Worm (Caenorhabditis elegans) whole organism, young adult: Measurements from ENCODE around the gene Y50D4C.3.

Experiments
- C06A6.2 ChIP-seq: fragments of 200-800 bp; sonication (Bioruptor generic); conservative IDR thresholded peaks from 2 replicates; pipeline ENCODE4 v1.3.6; 2022; ENCODE audit warnings: missing genetic modification characterization, missing compliant biosample characterization
- F37B4.10 ChIP-seq: fragments of 200-800 bp; sonication (Bioruptor generic); IDR thresholded peaks from 2 replicates; pipeline ENCODE4 v1.3.6; 2022; ENCODE audit warnings: missing genetic modification characterization, missing compliant biosample characterization
- F49E8.2 ChIP-seq: sonication (generic microtip); optimal IDR thresholded peaks from 3 replicates; lab custom pipeline; 2017; ENCODE audit warnings: missing genetic modification characterization, mild to moderate bottlenecking, missing compliant biosample characterization, antibody characterized with exemption, moderate library complexity; ENCODE audit not compliant: insufficient read depth
- F52B5.7 ChIP-seq: sonication (generic microtip); optimal IDR thresholded peaks from 2 replicates; lab custom pipeline; 2016; ENCODE audit warnings: mild to moderate bottlenecking, missing genetic modification characterization, missing compliant biosample characterization
- F55B11.4 ChIP-seq: sonication (generic microtip); optimal IDR thresholded peaks from 2 replicates; lab custom pipeline; 2016; ENCODE audit warnings: missing compliant biosample characterization, missing genetic modification characterization, borderline replicate concordance; ENCODE audit not compliant: insufficient read depth
- F57A8.1 ChIP-seq: fragments of 200-800 bp; sonication (Bioruptor generic); optimal IDR thresholded peaks from 2 replicates; lab custom pipeline; 2018; ENCODE audit warnings: mild to moderate bottlenecking, missing genetic modification characterization, moderate library complexity, missing compliant biosample characterization
- K12H6.12 ChIP-seq: fragments of 200-800 bp; sonication (Bioruptor generic); optimal IDR thresholded peaks from 2 replicates; lab custom pipeline; 2018; ENCODE audit warnings: mild to moderate bottlenecking, missing genetic modification characterization, missing compliant biosample characterization
- T07F8.4 ChIP-seq: sonication (generic microtip); optimal IDR thresholded peaks from 2 replicates; lab custom pipeline; 2016; ENCODE audit warnings: mild to moderate bottlenecking, missing genetic modification characterization, moderate library complexity, missing compliant biosample characterization
- T26A5.8 ChIP-seq: sonication (generic microtip); optimal IDR thresholded peaks from 2 replicates; lab custom pipeline; 2016; ENCODE audit warnings: missing genetic modification characterization, missing compliant biosample characterization
- Y56A3A.18 ChIP-seq: fragments of 200-800 bp; sonication (Bioruptor generic); IDR thresholded peaks from 2 replicates; pipeline ENCODE4 v1.3.6; 2022; ENCODE audit warnings: missing genetic modification reagents, missing genetic modification characterization, missing compliant biosample characterization
- Y67H2A.10 ChIP-seq: fragments of 200-800 bp; sonication (Bioruptor generic); conservative IDR thresholded peaks from 2 replicates; pipeline ENCODE4 v1.3.6; 2022; ENCODE audit warnings: missing genetic modification reagents, missing genetic modification characterization, missing compliant biosample characterization
- Y79H2A.3 ChIP-seq: fragments of 200-800 bp; sonication (Bioruptor generic); conservative IDR thresholded peaks from 2 replicates; pipeline ENCODE4 v1.3.6; 2022; ENCODE audit warnings: missing genetic modification reagents, missing genetic modification characterization, missing compliant biosample characterization
- athp-1 ChIP-seq: sonication (generic microtip); optimal IDR thresholded peaks from 2 replicates; lab custom pipeline; 2017; ENCODE audit warnings: mild to moderate bottlenecking, missing genetic modification characterization, missing compliant biosample characterization
- attf-5 ChIP-seq: fragments of 200-800 bp; sonication (Bioruptor generic); optimal IDR thresholded peaks from 2 replicates; lab custom pipeline; 2018; ENCODE audit warnings: mild to moderate bottlenecking, missing genetic modification characterization, missing compliant biosample characterization
- bed-1 ChIP-seq: fragments of 200-800 bp; sonication (Bioruptor generic); IDR thresholded peaks from 2 replicates; pipeline ENCODE4 v1.3.6; 2022; ENCODE audit warnings: missing genetic modification reagents, missing genetic modification characterization, missing compliant biosample characterization
- cebp-2 ChIP-seq: fragments of 200-800 bp; sonication (Bioruptor generic); IDR thresholded peaks from 2 replicates; pipeline ENCODE4 v1.3.6; 2022; ENCODE audit warnings: missing genetic modification characterization, missing compliant biosample characterization
- ceh-100 ChIP-seq: fragments of 200-800 bp; sonication (Bioruptor generic); IDR thresholded peaks from 2 replicates; pipeline ENCODE4 v1.3.6; 2022; ENCODE audit warnings: missing genetic modification reagents, missing genetic modification characterization, missing compliant biosample characterization
- ceh-79 ChIP-seq: sonication (generic microtip); optimal IDR thresholded peaks from 2 replicates; lab custom pipeline; 2017; ENCODE audit warnings: mild to moderate bottlenecking, missing genetic modification characterization, missing compliant biosample characterization
- die-1 ChIP-seq: sonication (generic microtip); optimal IDR thresholded peaks from 2 replicates; lab custom pipeline; 2016; ENCODE audit warnings: missing genotype, mild to moderate bottlenecking, missing genetic modification characterization, missing compliant biosample characterization
- dox-1 ChIP-seq: fragments of 200-800 bp; sonication (Bioruptor generic); IDR thresholded peaks from 2 replicates; pipeline ENCODE4 v1.3.6; 2022; ENCODE audit warnings: missing genetic modification reagents, missing genetic modification characterization, missing compliant biosample characterization
- efl-1 ChIP-seq: fragments of 150-350 bp; optimal IDR thresholded peaks from 2 replicates; lab custom pipeline; 2014; ENCODE audit warnings: missing biosample characterization, missing genetic modification reagents, missing genetic modification characterization
- ekl-4 ChIP-seq: fragments of 200-800 bp; sonication (Bioruptor generic); IDR thresholded peaks from 2 replicates; pipeline ENCODE4 v1.3.6; 2022; ENCODE audit warnings: missing genetic modification reagents, missing genetic modification characterization, missing compliant biosample characterization
- fkh-3 ChIP-seq: sonication (generic microtip); optimal IDR thresholded peaks from 2 replicates; lab custom pipeline; 2016; ENCODE audit warnings: mild to moderate bottlenecking, missing genetic modification characterization, missing compliant biosample characterization
- hrde-1 ChIP-seq: sonication (generic microtip); optimal IDR thresholded peaks from 2 replicates; lab custom pipeline; 2016; ENCODE audit warnings: missing genetic modification characterization, mild to moderate bottlenecking, missing compliant biosample characterization, moderate library complexity, missing genotype, missing genetic modification reagents, borderline replicate concordance
- hsf-1 ChIP-seq: fragments of 200-800 bp; sonication (Bioruptor generic); IDR thresholded peaks from 2 replicates; pipeline ENCODE4 v1.3.6; 2022; ENCODE audit warnings: missing genetic modification reagents, missing genetic modification characterization, missing compliant biosample characterization
- let-526 ChIP-seq: fragments of 200-800 bp; sonication (Bioruptor generic); IDR thresholded peaks from 2 replicates; pipeline ENCODE4 v1.3.6; 2022; ENCODE audit warnings: missing genetic modification reagents, missing genetic modification characterization, missing compliant biosample characterization
- let-607 ChIP-seq, 2 experiments: fragments of 200-800 bp in 1 of 2; sonication (Bioruptor generic) in 1 of 2; sonication (generic microtip) in 1 of 2; optimal IDR thresholded peaks; 2 replicates each; lab custom pipeline; 2016 to 2018; ENCODE audit warnings: mild to moderate bottlenecking in 2 of 2, missing compliant biosample characterization in 2 of 2, missing genetic modification characterization in 2 of 2, moderate library complexity in 2 of 2, missing genotype in 1 of 2
- lin-26 ChIP-seq: fragments of 200-800 bp; sonication (Bioruptor generic); IDR thresholded peaks from 2 replicates; pipeline ENCODE4 v1.3.6; 2022; ENCODE audit warnings: missing genetic modification reagents, missing genetic modification characterization, missing compliant biosample characterization
- lin-40 ChIP-seq: sonication (generic microtip); optimal IDR thresholded peaks from 2 replicates; lab custom pipeline; 2016; ENCODE audit warnings: missing genetic modification characterization, mild to moderate bottlenecking, missing compliant biosample characterization, missing genotype, missing genetic modification reagents
- lin-54 ChIP-seq: fragments of 200-800 bp; sonication (Bioruptor generic); optimal IDR thresholded peaks from 2 replicates; lab custom pipeline; 2018; ENCODE audit warnings: mild to moderate bottlenecking, missing genetic modification characterization, missing compliant biosample characterization
- lsl-1 ChIP-seq: fragments of 200-800 bp; sonication (Bioruptor generic); optimal IDR thresholded peaks from 2 replicates; lab custom pipeline; 2018; ENCODE audit warnings: mild to moderate bottlenecking, missing genetic modification characterization, moderate library complexity, missing compliant biosample characterization
- lsy-27 ChIP-seq: sonication (generic microtip); optimal IDR thresholded peaks from 2 replicates; lab custom pipeline; 2017; ENCODE audit warnings: missing genetic modification characterization, mild to moderate bottlenecking, missing compliant biosample characterization, antibody characterized with exemption, missing genotype, borderline replicate concordance; ENCODE audit not compliant: insufficient read depth
- madf-3 ChIP-seq: fragments of 200-800 bp; sonication (Bioruptor generic); IDR thresholded peaks from 2 replicates; pipeline ENCODE4 v1.3.6; 2022; ENCODE audit warnings: missing genetic modification reagents, missing genetic modification characterization, missing compliant biosample characterization
- mel-28 ChIP-seq: sonication (generic microtip); optimal IDR thresholded peaks from 2 replicates; lab custom pipeline; 2016; ENCODE audit warnings: borderline replicate concordance, mild to moderate bottlenecking, missing genetic modification characterization, missing compliant biosample characterization
- mes-4 ChIP-seq: sonication (generic microtip); optimal IDR thresholded peaks from 2 replicates; lab custom pipeline; 2016; ENCODE audit warnings: missing genotype, missing genetic modification characterization, missing compliant biosample characterization
- nfya-2 ChIP-seq: fragments of 200-800 bp; sonication (Bioruptor generic); IDR thresholded peaks from 2 replicates; pipeline ENCODE4 v1.3.6; 2022; ENCODE audit warnings: missing genetic modification reagents, missing genetic modification characterization, missing compliant biosample characterization
- nhr-120 ChIP-seq: fragments of 200-800 bp; sonication (Bioruptor generic); IDR thresholded peaks from 2 replicates; pipeline ENCODE4 v1.3.6; 2022; ENCODE audit warnings: missing genetic modification characterization, missing compliant biosample characterization
- pbrm-1 ChIP-seq: fragments of 200-800 bp; sonication (Bioruptor generic); IDR thresholded peaks from 2 replicates; pipeline ENCODE4 v1.3.6; 2022; ENCODE audit warnings: missing genetic modification reagents, missing genetic modification characterization, missing compliant biosample characterization
- rpc-1 ChIP-seq, 2 experiments: fragments of 150-350 bp in 1 of 2; sonication (generic microtip) in 1 of 2; optimal IDR thresholded peaks; 2 replicates each; lab custom pipeline; 2014 to 2018; ENCODE audit warnings: missing biosample characterization in 1 of 2, missing genetic modification characterization in 1 of 2, missing genetic modification reagents in 1 of 2, missing genotype in 1 of 2
- snpc-1.3 ChIP-seq: sonication (generic microtip); optimal IDR thresholded peaks from 2 replicates; lab custom pipeline; 2017; ENCODE audit warnings: missing genetic modification characterization, mild to moderate bottlenecking, missing compliant biosample characterization, antibody characterized with exemption, moderate library complexity, missing genotype, missing genetic modification reagents; ENCODE audit not compliant: insufficient read depth
- snpc-4 ChIP-seq, 5 experiments: fragments of 150-350 bp in 1 of 5; sonication (generic microtip) in 4 of 5; optimal IDR thresholded peaks; 2 replicates each; lab custom pipeline; 2014 to 2018; ENCODE audit warnings: missing genetic modification characterization in 5 of 5, missing biosample characterization in 3 of 5, antibody characterized with exemption in 2 of 5, mild to moderate bottlenecking in 2 of 5, missing compliant biosample characterization in 2 of 5, missing genotype in 2 of 5, moderate library complexity in 2 of 5, missing genetic modification reagents in 1 of 5
- somi-1 ChIP-seq: fragments of 200-800 bp; sonication (Bioruptor generic); optimal IDR thresholded peaks from 2 replicates; lab custom pipeline; 2018; ENCODE audit warnings: mild to moderate bottlenecking, missing genetic modification characterization, missing compliant biosample characterization
- sptf-2 ChIP-seq: fragments of 200-800 bp; sonication (Bioruptor generic); optimal IDR thresholded peaks from 2 replicates; lab custom pipeline; 2018; ENCODE audit warnings: mild to moderate bottlenecking, missing genetic modification characterization, missing compliant biosample characterization
- tbp1 ChIP-seq: fragments of 200-800 bp; sonication (Bioruptor generic); optimal IDR thresholded peaks from 2 replicates; lab custom pipeline; 2018; ENCODE audit warnings: mild to moderate bottlenecking, missing genetic modification characterization, missing compliant biosample characterization
- xnd-1 ChIP-seq: sonication (generic microtip); optimal IDR thresholded peaks from 2 replicates; lab custom pipeline; 2016; ENCODE audit warnings: missing genotype, missing genetic modification reagents, missing genetic modification characterization, missing compliant biosample characterization

Y50D4C.3 gene

DNA sequence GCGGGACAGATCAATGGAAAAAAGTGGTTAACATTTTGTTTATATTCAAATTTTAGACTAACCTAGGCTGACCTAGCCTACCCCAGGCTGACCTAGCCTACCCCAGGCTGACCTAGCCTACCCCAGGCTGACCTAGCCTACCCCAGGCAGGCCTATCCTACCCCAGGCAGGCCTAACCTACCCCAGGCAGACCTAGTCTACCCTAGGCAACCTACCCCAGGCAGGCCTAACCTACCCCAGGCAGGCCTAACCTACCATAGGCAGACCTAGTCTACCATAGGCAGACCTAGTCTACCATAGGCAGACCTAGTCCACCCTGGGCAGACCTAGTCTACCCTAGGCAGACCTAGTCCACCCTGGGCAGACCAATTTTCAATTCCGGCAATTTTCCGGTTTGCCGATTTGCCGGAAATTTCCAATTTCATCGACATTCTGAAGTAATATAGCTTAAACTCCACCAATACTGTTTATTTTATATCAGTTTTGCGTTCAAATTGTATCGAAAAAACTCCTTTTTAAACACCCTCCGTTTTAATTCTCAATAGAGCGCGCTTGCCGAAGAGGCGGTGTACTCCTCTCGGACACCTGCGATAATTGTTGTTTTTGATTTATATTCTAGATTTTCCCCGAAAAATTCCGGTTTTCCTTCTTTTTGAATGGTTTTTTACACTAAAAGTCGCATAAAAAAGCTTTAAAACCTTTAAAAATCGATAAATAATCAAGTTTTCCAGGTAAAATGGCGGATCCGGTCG, 40.6 kb downstream of the Y50D4C.3 start, which contains the start of gene trm-2A (continued):
- no peak for TF ChIP-seq pbrm-1 (GFP tag; lab: Robert Waterston, UW)
- no peak for TF ChIP-seq Y67H2A.10
- TF ChIP-seq F55B11.4 (tag; lab: Kevin White, UChicago), result no peak
- TF ChIP-seq lin-54 (GFP tag; lab: Kevin White, UChicago), result peak; percentile 94
- no peak for TF ChIP-seq sptf-2 (GFP tag; lab: Kevin White, UChicago)
- no peak for TF ChIP-seq K12H6.12 (tag; lab: Kevin White, UChicago)
- TF ChIP-seq F37B4.10 (GFP tag; lab: Robert Waterston, UW), result 0 out of 2 replicates have a peak, but pooled peaks have one; percentile 61
- TF ChIP-seq T26A5.8 (tag; lab: Kevin White, UChicago), result no peak
- no peak for TF ChIP-seq F57A8.1 (GFP tag; lab: Kevin White, UChicago)
- TF ChIP-seq nhr-120 (GFP tag; lab: Robert Waterston, UW), result no peak
- peak; percentile 45 for TF ChIP-seq lin-40 (tag; lab: Kevin White, UChicago)
- TF ChIP-seq lsy-27, result no peak
- TF ChIP-seq ceh-100 (GFP tag; lab: Robert Waterston, UW), result 0 out of 2 replicates have a peak, but pooled peaks have one; percentile 22
- TF ChIP-seq xnd-1 (tag; lab: Kevin White, UChicago), result no peak
- TF ChIP-seq nfya-2, result no peak
- TF ChIP-seq attf-5 (GFP tag; lab: Kevin White, UChicago), result peak; percentile 15
- TF ChIP-seq let-526 (GFP tag; lab: Robert Waterston, UW), result no peak
- no peak for TF ChIP-seq Y56A3A.18 (GFP tag; lab: Robert Waterston, UW)
- TF ChIP-seq let-607 (tag; optimal IDR thresholded peaks at IDR 0.05; lab: Kevin White, UChicago), result no peak
- no peak for TF ChIP-seq die-1
- TF ChIP-seq lsl-1 (GFP tag; lab: Kevin White, UChicago), result peak; percentile 18
- TF ChIP-seq ekl-4 (GFP tag; lab: Robert Waterston, UW), result no peak
- 0 out of 2 replicates have a peak, but pooled peaks have one; percentile 38 for TF ChIP-seq madf-3 (GFP tag; lab: Robert Waterston, UW)
- TF ChIP-seq Y79H2A.3 (GFP tag; lab: Robert Waterston, UW), result no peak
- TF ChIP-seq athp-1 (tag; lab: Kevin White, UChicago), result no peak
- TF ChIP-seq somi-1, result no peak
- no peak for TF ChIP-seq mes-4
- peak; percentile 76 for TF ChIP-seq efl-1
- TF ChIP-seq hrde-1 (tag; lab: Kevin White, UChicago), result no peak
- no peak for TF ChIP-seq hsf-1 (GFP tag; lab: Robert Waterston, UW)
- TF ChIP-seq C06A6.2 (GFP tag; lab: Robert Waterston, UW), result no peak
- no peak for TF ChIP-seq mel-28
- TF ChIP-seq cebp-2, result no peak
- TF ChIP-seq rpc-1 (optimal IDR thresholded peaks at IDR 0.05; lab: Kevin White, UChicago), result no peak
- no peak for TF ChIP-seq rpc-1 (tag; optimal IDR thresholded peaks at IDR 0.05; lab: Kevin White, UChicago)
- no peak for TF ChIP-seq fkh-3 (tag; lab: Kevin White, UChicago)
- no peak for TF ChIP-seq T07F8.4 (tag; lab: Kevin White, UChicago)
- no peak for TF ChIP-seq lin-26 (GFP tag; lab: Robert Waterston, UW)
- TF ChIP-seq dox-1 (GFP tag; lab: Robert Waterston, UW), result no peak
- peak; percentile 52 for TF ChIP-seq snpc-1.3 (tag; lab: Kevin White, UChicago)
- TF ChIP-seq F52B5.7 (tag; lab: Kevin White, UChicago), result no peak
- TF ChIP-seq bed-1, result no peak
- no peak for TF ChIP-seq F49E8.2
- no peak for TF ChIP-seq ceh-79 (tag; lab: Kevin White, UChicago)
- TF ChIP-seq snpc-4 (GFP tag; optimal IDR thresholded peaks at IDR 0.05; lab: Kevin White, UChicago), result no peak
- TF ChIP-seq snpc-4 (tag; optimal IDR thresholded peaks at IDR 0.05; lab: Kevin White, UChicago), result peak in 1 of 4 experiments; percentile 33
- TF ChIP-seq tbp1 (GFP tag; lab: Kevin White, UChicago), result peak; percentile 27
